Worm (Caenorhabditis elegans): ENCODE data around the gene ZK185.5.

ce11 chrIV:4557130-4557529, 11.4 kb upstream of the ZK185.5 start:
- TF ChIP-seq B0019.2 (GFP tag; conservative IDR thresholded peaks at IDR 0.05): no peak
- TF ChIP-seq mes-4 (tag; optimal IDR thresholded peaks at IDR 0.05): no peak
- no peak for TF ChIP-seq Y53F4B.3 (GFP tag; IDR thresholded peaks at IDR 0.05)
- no peak for TF ChIP-seq nfya-1 (tag; optimal IDR thresholded peaks at IDR 0.05; ENCODE audit: borderline replicate concordance, insufficient read depth)

All from whole organism, young adult.